Worm (Caenorhabditis elegans) whole organism, midembryonic: ENCODE results near the gene K08D8.2.

Experiments
- T22C8.4 ChIP-seq: fragments of 200-800 bp; sonication (Bioruptor generic); IDR thresholded peaks from 2 replicates; pipeline ENCODE4 v1.3.6; 2022; ENCODE audit warnings: missing genetic modification characterization, missing compliant biosample characterization
- flt-1 ChIP-seq: fragments of 200-800 bp; sonication (Bioruptor generic); IDR thresholded peaks from 2 replicates; pipeline ENCODE4 v1.3.6; 2022; ENCODE audit warnings: missing genetic modification characterization, missing compliant biosample characterization
- ref-1 ChIP-seq: fragments of 200-800 bp; sonication (Bioruptor generic); conservative IDR thresholded peaks from 2 replicates; pipeline ENCODE4 v1.3.6; 2022; ENCODE audit warnings: missing genetic modification reagents, missing genetic modification characterization, missing compliant biosample characterization
- tab-1 ChIP-seq: fragments of 200-800 bp; sonication (Bioruptor generic); IDR thresholded peaks from 2 replicates; pipeline ENCODE4 v1.3.6; 2022; ENCODE audit warnings: missing genetic modification characterization, missing compliant biosample characterization
- ztf-23 ChIP-seq: fragments of 200-800 bp; sonication (Bioruptor generic); IDR thresholded peaks from 2 replicates; pipeline ENCODE4 v1.3.6; 2022; ENCODE audit warnings: missing genetic modification reagents, missing genetic modification characterization, missing compliant biosample characterization
- ztf-29 ChIP-seq: fragments of 200-800 bp; sonication (Bioruptor generic); IDR thresholded peaks from 2 replicates; pipeline ENCODE4 v1.3.6; 2022; ENCODE audit warnings: missing genetic modification reagents, missing genetic modification characterization, missing compliant biosample characterization

ce11 chrIV:12915479-12915878, 12.6 kb downstream of the K08D8.2 start, which contains the start of gene srz-15:
- TF ChIP-seq tab-1 (GFP tag; lab: Robert Waterston, UW) (no peak), ztf-23 (GFP tag; lab: Robert Waterston, UW) (no peak), T22C8.4 (GFP tag; lab: Robert Waterston, UW) (no peak), ztf-29 (GFP tag; lab: Robert Waterston, UW) (no peak), flt-1 (no peak), ref-1 (no peak)
